Worm (Caenorhabditis elegans): ENCODE measurements around the gene M163.7.

Gene M163.7

ce11 chrX:14504551-14504902 is 39.9 kb downstream of the M163.7 start:
- TF ChIP-seq scrt-1 (GFP tag; IDR thresholded peaks at IDR 0.05) (no peak), pes-1 (GFP tag; IDR thresholded peaks at IDR 0.05) (0 out of 2 replicates have a peak, but pooled peaks have one; percentile 0)

ce11 chrX:14505578-14506353 is 41.2 kb downstream of the M163.7 start:
- TF ChIP-seq hmg-4 (GFP tag; optimal IDR thresholded peaks at IDR 0.05) (peak; percentile 82), sea-1 (GFP tag; conservative IDR thresholded peaks at IDR 0.05) (0 out of 2 replicates have a peak, but pooled peaks have one; percentile 40), ets-7 (tag; optimal IDR thresholded peaks at IDR 0.05) (no peak)

ce11 chrX:14507992-14508391 is 43.4 kb downstream of the M163.7 start:
- TF ChIP-seq sea-1 (GFP tag; conservative IDR thresholded peaks at IDR 0.05) (no peak), hnd-1 (tag; optimal IDR thresholded peaks at IDR 0.05) (no peak), aly-1 (tag; optimal IDR thresholded peaks at IDR 0.05) (no peak), hmbx-1 (tag; optimal IDR thresholded peaks at IDR 0.05) (no peak), scrt-1 (GFP tag; IDR thresholded peaks at IDR 0.05) (no peak), tbx-37 (GFP tag; conservative IDR thresholded peaks at IDR 0.05) (no peak), tbx-11 (GFP tag; IDR thresholded peaks at IDR 0.05) (no peak), ama-1 (optimal IDR thresholded peaks at IDR 0.05) (no peak), ceh-13 (GFP tag; optimal IDR thresholded peaks at IDR 0.05) (no peak), F13C5.2 (tag; optimal IDR thresholded peaks at IDR 0.05) (no peak), hmg-4 (GFP tag; optimal IDR thresholded peaks at IDR 0.05) (no peak), tra-4 (tag; optimal IDR thresholded peaks at IDR 0.05) (no peak), flt-1 (GFP tag; IDR thresholded peaks at IDR 0.05) (no peak)

ce11 chrX:14508823-14509259 is 44.2 kb downstream of the M163.7 start:
- no peak for TF ChIP-seq hmg-4 (GFP tag; optimal IDR thresholded peaks at IDR 0.05)
- no peak for TF ChIP-seq pes-1 (GFP tag; IDR thresholded peaks at IDR 0.05)
- TF ChIP-seq tra-4 (tag; optimal IDR thresholded peaks at IDR 0.05) = no peak
- no peak for TF ChIP-seq tbx-11 (GFP tag; IDR thresholded peaks at IDR 0.05)
- no peak for TF ChIP-seq tbx-37 (GFP tag; conservative IDR thresholded peaks at IDR 0.05)
- TF ChIP-seq sea-1 (GFP tag; conservative IDR thresholded peaks at IDR 0.05) = no peak
- TF ChIP-seq ama-1 (optimal IDR thresholded peaks at IDR 0.05) = no peak
- no peak for TF ChIP-seq B0310.2 (tag; optimal IDR thresholded peaks at IDR 0.05)
- no peak for TF ChIP-seq ets-7 (tag; optimal IDR thresholded peaks at IDR 0.05)
- no peak for TF ChIP-seq scrt-1 (GFP tag; IDR thresholded peaks at IDR 0.05)
- no peak for TF ChIP-seq hnd-1 (tag; optimal IDR thresholded peaks at IDR 0.05)
- no peak for TF ChIP-seq ceh-13 (GFP tag; optimal IDR thresholded peaks at IDR 0.05)
- TF ChIP-seq ceh-36 (tag; optimal IDR thresholded peaks at IDR 0.05) = no peak
- no peak for TF ChIP-seq aly-1 (tag; optimal IDR thresholded peaks at IDR 0.05)
- TF ChIP-seq hmbx-1 (tag; optimal IDR thresholded peaks at IDR 0.05) = no peak
- no peak for TF ChIP-seq F13C5.2 (tag; optimal IDR thresholded peaks at IDR 0.05)
- TF ChIP-seq flt-1 (GFP tag; IDR thresholded peaks at IDR 0.05) = no peak

ce11 chrX:14510358-14510757 is 45.7 kb downstream of the M163.7 start:
- TF ChIP-seq ceh-36 (tag; optimal IDR thresholded peaks at IDR 0.05) (no peak), tra-4 (tag; optimal IDR thresholded peaks at IDR 0.05) (no peak), scrt-1 (GFP tag; IDR thresholded peaks at IDR 0.05) (no peak), F13C5.2 (tag; optimal IDR thresholded peaks at IDR 0.05) (no peak)

- TF ChIP-seq aly-1 (tag; optimal IDR thresholded peaks at IDR 0.05) (no peak), F13C5.2 (tag; optimal IDR thresholded peaks at IDR 0.05) (no peak), sea-1 (GFP tag; conservative IDR thresholded peaks at IDR 0.05) (no peak), hmbx-1 (tag; optimal IDR thresholded peaks at IDR 0.05) (no peak), ets-7 (tag; optimal IDR thresholded peaks at IDR 0.05) (no peak), ceh-36 (tag; optimal IDR thresholded peaks at IDR 0.05) (no peak)
Observed at ce11 chrX:14512817-14513216, 48.2 kb downstream of the M163.7 start, which contains the start of gene fbxa-141. TSS of gene fbxa-141 (minus strand) at chrX:14512917.

- no peak for TF ChIP-seq hnd-1 (tag; optimal IDR thresholded peaks at IDR 0.05)
- TF ChIP-seq hmbx-1 (tag; optimal IDR thresholded peaks at IDR 0.05) = no peak
- no peak for TF ChIP-seq ets-7 (tag; optimal IDR thresholded peaks at IDR 0.05)
- no peak for TF ChIP-seq sea-1 (GFP tag; conservative IDR thresholded peaks at IDR 0.05)
- TF ChIP-seq ceh-36 (tag; optimal IDR thresholded peaks at IDR 0.05) = peak; percentile 5
Observed at ce11 chrX:14513462-14513861, 48.8 kb downstream of the M163.7 start.

ce11 chrX:14515028-14515427 is 50.4 kb downstream of the M163.7 start, which contains the start of gene gcsh-1:
TSS of gene gcsh-1 (minus strand) at chrX:14515073.
- TF ChIP-seq F13C5.2 (tag; optimal IDR thresholded peaks at IDR 0.05) (no peak), tbx-37 (GFP tag; conservative IDR thresholded peaks at IDR 0.05) (no peak), aly-1 (tag; optimal IDR thresholded peaks at IDR 0.05) (no peak), ets-7 (tag; optimal IDR thresholded peaks at IDR 0.05) (no peak), tbx-11 (GFP tag; IDR thresholded peaks at IDR 0.05) (no peak), tra-4 (tag; optimal IDR thresholded peaks at IDR 0.05) (no peak), hnd-1 (tag; optimal IDR thresholded peaks at IDR 0.05) (no peak), flt-1 (GFP tag; IDR thresholded peaks at IDR 0.05) (no peak), pes-1 (GFP tag; IDR thresholded peaks at IDR 0.05) (no peak), hmg-4 (GFP tag; optimal IDR thresholded peaks at IDR 0.05) (no peak), scrt-1 (GFP tag; IDR thresholded peaks at IDR 0.05) (no peak), sea-1 (GFP tag; conservative IDR thresholded peaks at IDR 0.05) (no peak), ceh-13 (GFP tag; optimal IDR thresholded peaks at IDR 0.05) (no peak), ama-1 (optimal IDR thresholded peaks at IDR 0.05) (no peak), hmbx-1 (tag; optimal IDR thresholded peaks at IDR 0.05) (no peak), ceh-36 (tag; optimal IDR thresholded peaks at IDR 0.05) (no peak), B0310.2 (tag; optimal IDR thresholded peaks at IDR 0.05) (no peak)

Data from whole organism, early embryonic.